Worm (Caenorhabditis elegans): ENCODE measurements around the gene rep-1.

rep-1 gene

DNA sequence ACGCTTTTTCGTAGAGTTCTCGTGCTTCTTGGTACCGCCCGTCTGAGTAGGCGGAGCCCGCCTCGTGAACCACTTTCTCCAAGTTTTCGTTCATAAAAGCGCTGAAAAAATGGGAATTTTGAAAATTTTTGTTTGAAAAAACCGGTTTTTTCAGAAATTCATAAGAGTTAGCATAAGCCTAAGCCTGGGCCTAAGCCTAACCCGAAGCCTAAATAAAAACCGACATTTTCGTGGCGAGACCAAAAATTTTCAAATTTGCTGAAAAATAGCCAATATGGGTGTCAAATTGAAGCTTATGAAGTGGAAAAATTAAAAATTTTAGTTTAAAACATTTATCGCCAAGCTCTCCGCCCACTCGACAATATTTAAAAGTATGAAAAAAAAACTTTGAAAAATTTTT, 43.8 kb downstream of the rep-1 start, which contains the start of gene Y22D7AL.9:
Gene Y22D7AL.9, minus strand, starts transcription at position 101 of the 400 bp plus-strand sequence.
- TF ChIP-seq fkh-3 (tag; optimal IDR thresholded peaks at IDR 0.05) (no peak), unc-130 (GFP tag; optimal IDR thresholded peaks at IDR 0.05) (no peak), let-526 (GFP tag; IDR thresholded peaks at IDR 0.05) (no peak), hrde-1 (tag; optimal IDR thresholded peaks at IDR 0.05; ENCODE audit: borderline replicate concordance) (no peak), ceh-100 (GFP tag; IDR thresholded peaks at IDR 0.05) (no peak), rec-8 (tag; optimal IDR thresholded peaks at IDR 0.05) (no peak), athp-1 (tag; optimal IDR thresholded peaks at IDR 0.05) (no peak), nfya-2 (GFP tag; IDR thresholded peaks at IDR 0.05) (no peak), nhr-90 (tag; optimal IDR thresholded peaks at IDR 0.05) (no peak), ekl-4 (GFP tag; IDR thresholded peaks at IDR 0.05) (no peak), ztf-25 (GFP tag; IDR thresholded peaks at IDR 0.05) (no peak), ceh-40 (GFP tag; IDR thresholded peaks at IDR 0.05) (no peak), dpff-1 (tag; optimal IDR thresholded peaks at IDR 0.05) (no peak), mxl-1 (tag; optimal IDR thresholded peaks at IDR 0.05) (no peak), attf-6 (GFP tag; IDR thresholded peaks at IDR 0.05) (no peak), F33H1.4 (GFP tag; IDR thresholded peaks at IDR 0.05) (no peak), efl-1 (GFP tag; optimal IDR thresholded peaks at IDR 0.05) (no peak), ceh-27 (GFP tag; optimal IDR thresholded peaks at IDR 0.05) (no peak), pha-4 (tag; optimal IDR thresholded peaks at IDR 0.05) (no peak)

DNA sequence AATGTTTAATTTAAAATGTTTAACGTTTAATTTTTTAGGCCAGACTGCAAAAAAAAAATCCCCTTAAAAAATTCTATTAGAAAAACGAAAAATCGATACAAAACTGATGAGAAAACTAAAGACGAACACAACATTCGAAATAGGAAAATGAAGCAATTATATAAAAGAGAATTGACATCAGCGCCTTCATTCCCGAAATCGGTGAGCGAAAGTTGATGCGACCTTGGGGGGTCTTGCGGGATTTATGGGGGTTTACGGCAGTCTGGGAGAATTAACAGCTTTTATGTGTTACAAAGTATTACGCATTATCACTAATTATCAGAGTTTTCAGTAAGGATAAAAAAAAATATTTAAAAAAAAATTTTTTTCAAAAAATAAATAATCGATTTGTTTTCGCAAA, 44.3 kb downstream of the rep-1 start:
- TF ChIP-seq F52B5.7 (tag; optimal IDR thresholded peaks at IDR 0.05) (no peak), T07F8.4 (tag; optimal IDR thresholded peaks at IDR 0.05) (no peak), aptf-3 (GFP tag; IDR thresholded peaks at IDR 0.05) (no peak), D2030.7 (GFP tag; IDR thresholded peaks at IDR 0.05) (no peak), dox-1 (GFP tag; IDR thresholded peaks at IDR 0.05) (no peak), akir-1 (GFP tag; optimal IDR thresholded peaks at IDR 0.05) (no peak), nfya-2 (GFP tag; IDR thresholded peaks at IDR 0.05) (no peak), ccch-3 (GFP tag; optimal IDR thresholded peaks at IDR 0.05) (no peak), F57A8.1 (GFP tag; optimal IDR thresholded peaks at IDR 0.05) (no peak), hrde-1 (tag; optimal IDR thresholded peaks at IDR 0.05; ENCODE audit: borderline replicate concordance) (no peak)

DNA sequence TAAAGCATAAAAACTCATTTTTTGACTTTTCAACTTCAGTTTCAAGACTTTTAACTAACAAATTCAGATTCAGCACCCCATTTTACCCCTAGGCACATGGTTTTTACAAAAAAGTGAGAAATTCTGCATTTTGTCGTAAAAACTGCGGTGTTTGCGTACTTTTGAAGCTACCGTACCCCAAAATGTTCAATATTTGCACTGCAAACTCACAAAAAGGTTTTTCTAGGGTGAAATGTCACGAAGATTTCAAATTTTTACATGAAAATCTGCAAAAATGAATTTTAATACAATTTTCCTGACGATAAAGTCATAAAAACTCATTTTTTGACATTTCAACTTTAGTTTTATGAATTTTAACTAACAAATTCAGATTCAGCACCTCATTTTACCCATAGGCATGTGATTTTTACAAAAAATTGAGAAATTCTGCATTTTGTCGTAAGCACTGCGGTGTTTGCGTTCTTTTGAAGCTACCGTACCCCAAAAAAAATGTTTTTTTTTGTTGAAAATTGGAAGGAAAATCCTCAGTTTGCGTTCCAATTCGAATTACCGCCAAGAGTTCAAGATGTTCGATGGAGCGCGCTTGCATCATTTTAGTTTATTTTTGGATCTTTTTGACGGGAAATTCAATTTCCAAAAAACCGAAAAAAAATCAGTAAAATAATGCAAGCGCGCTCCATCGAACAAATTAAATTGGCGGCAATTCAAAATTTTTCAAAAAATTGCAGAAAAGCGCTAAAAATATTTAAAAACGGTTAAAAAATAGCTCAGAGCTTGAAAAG, 46.3 kb downstream of the rep-1 start:
- TF ChIP-seq dpff-1 (tag; optimal IDR thresholded peaks at IDR 0.05) (peak; percentile 92), mel-28 (tag; optimal IDR thresholded peaks at IDR 0.05; ENCODE audit: borderline replicate concordance) (no peak), ceh-58 (GFP tag; IDR thresholded peaks at IDR 0.05) (no peak), F37B4.10 (GFP tag; IDR thresholded peaks at IDR 0.05) (no peak), lin-26 (GFP tag; IDR thresholded peaks at IDR 0.05) (peak; percentile 44; the same call in 1 of the 2 replicates), snpc-3.4 (tag; optimal IDR thresholded peaks at IDR 0.05) (no peak), lin-54 (GFP tag; optimal IDR thresholded peaks at IDR 0.05) (peak; percentile 87), Y56A3A.18 (GFP tag; IDR thresholded peaks at IDR 0.05) (0 out of 2 replicates have a peak, but pooled peaks have one; percentile 29), aptf-2 (GFP tag; conservative IDR thresholded peaks at IDR 0.05) (no peak), Y53F4B.3 (GFP tag; IDR thresholded peaks at IDR 0.05) (no peak), ceh-40 (GFP tag; IDR thresholded peaks at IDR 0.05) (peak; percentile 55; the same call in 1 of the 2 replicates), C17E4.6 (GFP tag; IDR thresholded peaks at IDR 0.05) (0 out of 2 replicates have a peak, but pooled peaks have one; percentile 17), bed-2 (GFP tag; IDR thresholded peaks at IDR 0.05) (no peak), nfya-2 (GFP tag; IDR thresholded peaks at IDR 0.05) (peak; percentile 78), cebp-2 (GFP tag; IDR thresholded peaks at IDR 0.05) (0 out of 2 replicates have a peak, but pooled peaks have one; percentile 4), egrh-3 (GFP tag; IDR thresholded peaks at IDR 0.05) (no peak), ama-1 (optimal IDR thresholded peaks at IDR 0.05) (peak; percentile 94), ama-1 (GFP tag; optimal IDR thresholded peaks at IDR 0.05) (no peak), pbrm-1 (GFP tag; IDR thresholded peaks at IDR 0.05) (peak; percentile 53; the same call in 1 of the 2 replicates), lin-40 (tag; optimal IDR thresholded peaks at IDR 0.05) (peak; percentile 43), unc-130 (GFP tag; optimal IDR thresholded peaks at IDR 0.05) (peak; percentile 47), mes-4 (tag; optimal IDR thresholded peaks at IDR 0.05) (no peak), D2030.7 (GFP tag; IDR thresholded peaks at IDR 0.05) (peak; percentile 38; the same call in 1 of the 2 replicates)

Measured in whole organism, young adult.